Worm (Caenorhabditis elegans) whole organism, late embryonic: ENCODE measurements around the gene Y39A3A.3.

ENCODE experiments used
- fkh-10 ChIP-seq: fragments of 150-350 bp; optimal IDR thresholded peaks from 2 replicates; lab custom pipeline; 2014; ENCODE audit warnings: missing biosample characterization, missing genetic modification reagents, missing genetic modification characterization
- tbx-2 ChIP-seq: sonication (generic microtip); optimal IDR thresholded peaks from 2 replicates; lab custom pipeline; 2016; ENCODE audit warnings: missing genetic modification characterization, missing compliant biosample characterization

ce11 chrIII:2031746-2032145, 36.4 kb downstream of the Y39A3A.3 start:
- TF ChIP-seq tbx-2 (no peak), fkh-10 (GFP tag; lab: Kevin White, UChicago) (no peak)
